Fruit fly (Drosophila melanogaster) whole organism, embryonic: Measurements from ENCODE around the gene Spn28Db.

Source experiments
- B-H1 ChIP-seq: fragments of 200-800 bp; sonication (Bioruptor generic); IDR thresholded peaks from 3 replicates; pipeline ENCODE4 v1.3.6; 2022; ENCODE audit warnings: missing biosample characterization, missing genetic modification characterization
- BEAF-32 ChIP-seq: fragments of 200-800 bp; sonication (Bioruptor generic); optimal IDR thresholded peaks from 3 replicates; lab custom pipeline; 2017; ENCODE audit warnings: missing biosample characterization, missing genetic modification characterization, mild to moderate bottlenecking, moderate library complexity, missing genetic modification reagents
- CG10565 ChIP-seq: fragments of 200-800 bp; sonication (Bioruptor generic); optimal IDR thresholded peaks from 3 replicates; lab custom pipeline; 2016; ENCODE audit warnings: missing biosample characterization, mild to moderate bottlenecking, missing genetic modification characterization
- CG11695 ChIP-seq: fragments of 200-800 bp; sonication (Bioruptor generic); IDR thresholded peaks from 3 replicates; pipeline ENCODE4 v1.3.6; 2022; ENCODE audit warnings: missing biosample characterization, missing genetic modification characterization
- CG13123 ChIP-seq: fragments of 200-800 bp; sonication (Bioruptor generic); optimal IDR thresholded peaks from 2 replicates; lab custom pipeline; 2016; ENCODE audit warnings: missing biosample characterization, missing genetic modification characterization
- CG14014 ChIP-seq: fragments of 200-800 bp; sonication (Bioruptor generic); IDR thresholded peaks from 2 replicates; pipeline ENCODE4 v1.3.6; 2022; ENCODE audit warnings: missing biosample characterization, missing genetic modification characterization
- CG14965 ChIP-seq: fragments of 200-800 bp; sonication (Bioruptor generic); optimal IDR thresholded peaks from 2 replicates; lab custom pipeline; 2016; ENCODE audit warnings: missing biosample characterization, missing genetic modification characterization, borderline replicate concordance
- CG15601 ChIP-seq: fragments of 200-800 bp; sonication (Bioruptor generic); optimal IDR thresholded peaks from 3 replicates; lab custom pipeline; 2019; ENCODE audit warnings: missing biosample characterization, mild to moderate bottlenecking, missing genetic modification characterization, moderate library complexity
- CG17359 ChIP-seq: fragments of 200-800 bp; sonication (Bioruptor generic); optimal IDR thresholded peaks from 3 replicates; lab custom pipeline; 2018; ENCODE audit warnings: missing biosample characterization, mild to moderate bottlenecking, missing genetic modification characterization, moderate library complexity
- CG17361 ChIP-seq: fragments of 200-800 bp; sonication (Bioruptor generic); IDR thresholded peaks from 3 replicates; pipeline ENCODE4 v1.3.6; 2022; ENCODE audit warnings: missing biosample characterization, missing genetic modification characterization
- CG18262 ChIP-seq: fragments of 200-800 bp; optimal IDR thresholded peaks from 3 replicates; lab custom pipeline; 2019; ENCODE audit warnings: missing biosample characterization, mild to moderate bottlenecking, missing genetic modification characterization, moderate library complexity
- CG18599 ChIP-seq: fragments of 200-800 bp; sonication (Bioruptor generic); optimal IDR thresholded peaks from 3 replicates; lab custom pipeline; 2017; ENCODE audit warnings: missing biosample characterization, missing genetic modification characterization, mild to moderate bottlenecking, moderate library complexity, missing genetic modification reagents
- CG2120 ChIP-seq: fragments of 200-800 bp; sonication (Bioruptor generic); optimal IDR thresholded peaks from 3 replicates; lab custom pipeline; 2016; ENCODE audit warnings: missing biosample characterization, missing genetic modification characterization
- CG2129 ChIP-seq: fragments of 200-800 bp; sonication (Bioruptor generic); IDR thresholded peaks from 2 replicates; pipeline ENCODE4 v1.3.6; 2022; ENCODE audit warnings: missing biosample characterization, missing genetic modification characterization; ENCODE audit not compliant: partially characterized antibody
- CG31365 ChIP-seq: fragments of 200-800 bp; sonication (Bioruptor generic); optimal IDR thresholded peaks from 2 replicates; lab custom pipeline; 2018; ENCODE audit warnings: missing biosample characterization, mild to moderate bottlenecking, missing genetic modification characterization
- CG42726 ChIP-seq: fragments of 200-800 bp; sonication (Bioruptor generic); IDR thresholded peaks from 2 replicates; pipeline ENCODE4 v1.3.6; 2022; ENCODE audit warnings: missing biosample characterization, missing genetic modification characterization; ENCODE audit not compliant: partially characterized antibody
- CG6854 ChIP-seq: fragments of 200-800 bp; sonication (Bioruptor generic); optimal IDR thresholded peaks from 3 replicates; lab custom pipeline; 2017; ENCODE audit warnings: missing biosample characterization, mild to moderate bottlenecking, missing genetic modification characterization
- CG7928 ChIP-seq: fragments of 200-800 bp; sonication (Bioruptor generic); optimal IDR thresholded peaks from 2 replicates; lab custom pipeline; 2017; ENCODE audit warnings: missing biosample characterization, mild to moderate bottlenecking, missing genetic modification characterization
- CG8281 ChIP-seq: fragments of 200-800 bp; sonication (Bioruptor generic); optimal IDR thresholded peaks from 2 replicates; lab custom pipeline; 2018; ENCODE audit warnings: missing biosample characterization, mild to moderate bottlenecking, missing genetic modification characterization, moderate library complexity
- CG9876 ChIP-seq: fragments of 200-800 bp; sonication (Bioruptor generic); optimal IDR thresholded peaks from 2 replicates; lab custom pipeline; 2016; ENCODE audit warnings: missing biosample characterization, missing genetic modification characterization
- Dfd ChIP-seq, 2 experiments: fragments of >200 bp; optimal IDR thresholded peaks; 2 replicates each; lab custom pipeline; 2017; ENCODE audit warnings: missing biosample characterization in 2 of 2, missing genetic modification characterization in 2 of 2
- Ets65A ChIP-seq: fragments of 200-800 bp; sonication (Bioruptor generic); peaks from one replicate; lab custom pipeline; 2016; ENCODE audit warnings: missing biosample characterization, missing genetic modification characterization
- Gsc ChIP-seq: fragments of 200-800 bp; sonication (Bioruptor generic); IDR thresholded peaks from 2 replicates; pipeline ENCODE4 v1.3.6; 2022; ENCODE audit warnings: missing biosample characterization, missing genetic modification characterization
- HLH54F ChIP-seq: fragments of 200-800 bp; sonication (Bioruptor generic); optimal IDR thresholded peaks from 3 replicates; lab custom pipeline; 2016; ENCODE audit warnings: missing biosample characterization, missing genetic modification characterization
- Hr3 ChIP-seq: fragments of 200-800 bp; sonication (Bioruptor generic); optimal IDR thresholded peaks from 3 replicates; lab custom pipeline; 2016; ENCODE audit warnings: missing biosample characterization, missing genetic modification characterization
- MESR4 ChIP-seq: fragments of 200-800 bp; sonication (Bioruptor generic); optimal IDR thresholded peaks from 2 replicates; lab custom pipeline; 2018; ENCODE audit warnings: missing biosample characterization, mild to moderate bottlenecking, missing genetic modification characterization, moderate library complexity
- Meics ChIP-seq: fragments of 200-800 bp; sonication (Bioruptor generic); optimal IDR thresholded peaks from 2 replicates; lab custom pipeline; 2017; ENCODE audit warnings: missing biosample characterization, mild to moderate bottlenecking, missing genetic modification characterization
- bsh ChIP-seq, 2 experiments: fragments of 200-800 bp; sonication (Bioruptor generic); optimal IDR thresholded peaks; 2 replicates each; lab custom pipeline; 2017 to 2018; ENCODE audit warnings: mild to moderate bottlenecking in 2 of 2, missing biosample characterization in 2 of 2, missing genetic modification characterization in 2 of 2, moderate library complexity in 1 of 2
- chinmo ChIP-seq: fragments of 200-800 bp; sonication (Bioruptor generic); IDR thresholded peaks from 4 replicates; pipeline ENCODE4 v1.3.6; 2022; ENCODE audit warnings: missing biosample characterization, missing genetic modification characterization; ENCODE audit not compliant: partially characterized antibody
- danr ChIP-seq: fragments of 200-800 bp; sonication (Bioruptor generic); IDR thresholded peaks from 2 replicates; pipeline ENCODE4 v1.3.6; 2022; ENCODE audit warnings: missing biosample characterization, missing genetic modification characterization
- disco-r ChIP-seq: fragments of 200-800 bp; sonication (Bioruptor generic); optimal IDR thresholded peaks from 2 replicates; lab custom pipeline; 2016; ENCODE audit warnings: missing biosample characterization, missing genetic modification characterization
- exex ChIP-seq: fragments of 200-800 bp; sonication (Bioruptor generic); optimal IDR thresholded peaks from 4 replicates; lab custom pipeline; 2018; ENCODE audit warnings: missing biosample characterization, mild to moderate bottlenecking, missing genetic modification characterization, moderate library complexity
- h ChIP-seq: fragments of >200 bp; optimal IDR thresholded peaks from 2 replicates; lab custom pipeline; 2017
- hbn ChIP-seq: fragments of 200-800 bp; sonication (Bioruptor generic); IDR thresholded peaks from 2 replicates; pipeline ENCODE4 v1.3.6; 2022; ENCODE audit warnings: missing biosample characterization, missing genetic modification characterization; ENCODE audit not compliant: partially characterized antibody
- hth ChIP-seq: fragments of >200 bp; optimal IDR thresholded peaks from 2 replicates; lab custom pipeline; 2017; ENCODE audit warnings: inconsistent platforms
- kni ChIP-seq: fragments of 200-800 bp; sonication (Bioruptor generic); optimal IDR thresholded peaks from 3 replicates; lab custom pipeline; 2017; ENCODE audit warnings: mild to moderate bottlenecking, missing biosample characterization, missing genetic modification reagents, missing genetic modification characterization
- lilli ChIP-seq: fragments of 200-800 bp; sonication (Bioruptor generic); optimal IDR thresholded peaks from 3 replicates; lab custom pipeline; 2016; ENCODE audit warnings: missing biosample characterization, missing genetic modification characterization
- mirr ChIP-seq: fragments of 200-800 bp; sonication (Bioruptor generic); optimal IDR thresholded peaks from 3 replicates; lab custom pipeline; 2018; ENCODE audit warnings: missing biosample characterization, mild to moderate bottlenecking, missing genetic modification characterization
- mld ChIP-seq: fragments of 200-800 bp; sonication (Bioruptor generic); IDR thresholded peaks from 3 replicates; pipeline ENCODE4 v1.3.6; 2022; ENCODE audit warnings: missing biosample characterization, missing genetic modification characterization; ENCODE audit not compliant: partially characterized antibody
- phol ChIP-seq: fragments of 200-800 bp; sonication (Bioruptor generic); optimal IDR thresholded peaks from 3 replicates; lab custom pipeline; 2018; ENCODE audit warnings: missing biosample characterization, mild to moderate bottlenecking, missing genetic modification characterization, moderate library complexity
- psq ChIP-seq: fragments of 200-800 bp; sonication (Bioruptor generic); optimal IDR thresholded peaks from 2 replicates; lab custom pipeline; 2017; ENCODE audit warnings: missing biosample characterization, missing genetic modification characterization
- scrt ChIP-seq: fragments of 200-800 bp; sonication (Bioruptor generic); optimal IDR thresholded peaks from 2 replicates; lab custom pipeline; 2018; ENCODE audit warnings: missing biosample characterization, mild to moderate bottlenecking, missing genetic modification characterization, moderate library complexity
- shn ChIP-seq: fragments of 200-800 bp; sonication (Bioruptor generic); optimal IDR thresholded peaks from 3 replicates; lab custom pipeline; 2016; ENCODE audit warnings: missing biosample characterization, missing genetic modification characterization
- sna ChIP-seq: fragments of 200-800 bp; sonication (Bioruptor generic); IDR thresholded peaks from 2 replicates; pipeline ENCODE4 v1.3.6; 2022; ENCODE audit warnings: missing biosample characterization, missing genetic modification characterization; ENCODE audit not compliant: partially characterized antibody
- sqz ChIP-seq: fragments of 200-800 bp; sonication (Bioruptor generic); optimal IDR thresholded peaks from 3 replicates; lab custom pipeline; 2018; ENCODE audit warnings: missing biosample characterization, mild to moderate bottlenecking, missing genetic modification characterization
- stc ChIP-seq: fragments of 200-800 bp; sonication (Bioruptor generic); IDR thresholded peaks from 2 replicates; pipeline ENCODE4 v1.3.6; 2022; ENCODE audit warnings: missing biosample characterization, missing genetic modification characterization
- tap ChIP-seq: fragments of 200-800 bp; optimal IDR thresholded peaks from 3 replicates; lab custom pipeline; 2019; ENCODE audit warnings: missing biosample characterization, mild to moderate bottlenecking, missing genetic modification characterization, moderate library complexity
- ttk ChIP-seq: fragments of 200-800 bp; sonication (Bioruptor generic); IDR thresholded peaks from 2 replicates; pipeline ENCODE4 v2.1.2; 2022; ENCODE audit warnings: missing biosample characterization, missing genetic modification characterization
- tup ChIP-seq: fragments of 200-800 bp; sonication (Bioruptor generic); optimal IDR thresholded peaks from 2 replicates; lab custom pipeline; 2016; ENCODE audit warnings: missing biosample characterization, mild to moderate bottlenecking, missing genetic modification characterization, moderate library complexity
- usp ChIP-seq: fragments of >200 bp; optimal IDR thresholded peaks from 2 replicates; lab custom pipeline; 2017; ENCODE audit warnings: missing biosample characterization, missing genetic modification characterization

Spn28Db gene

dm6 chr2L:7926288-7927061, 36.0 kb upstream of the Spn28Db start (continued):
- no peak for TF ChIP-seq scrt (GFP tag; lab: Kevin White, UChicago)
- TF ChIP-seq mld (GFP tag; lab: Robert Waterston, UW) = no peak
- TF ChIP-seq sna (GFP tag; lab: Robert Waterston, UW) = no peak
- no peak for TF ChIP-seq MESR4 (GFP tag; lab: Kevin White, UChicago)
- TF ChIP-seq CG15601 (tag; lab: Kevin White, UChicago) = no peak
- TF ChIP-seq chinmo = peak; percentile 75; the same call in 1 of the 4 replicates
- TF ChIP-seq CG6854 (GFP tag; lab: Kevin White, UChicago) = no peak
- TF ChIP-seq phol (tag; lab: Kevin White, UChicago) = no peak
- no peak for TF ChIP-seq danr
- no peak for TF ChIP-seq CG14965 (GFP tag; lab: Kevin White, UChicago)
- no peak for TF ChIP-seq CG14014 (GFP tag; lab: Robert Waterston, UW)
- TF ChIP-seq B-H1 (GFP tag; lab: Robert Waterston, UW) = no peak; the same call in 2 of the 3 replicates
- TF ChIP-seq CG17361 (GFP tag; lab: Robert Waterston, UW) = no peak
- no peak for TF ChIP-seq disco-r (GFP tag; lab: Kevin White, UChicago)
- TF ChIP-seq CG10565 = no peak
- TF ChIP-seq CG7928 (GFP tag; lab: Kevin White, UChicago) = no peak
- no peak for TF ChIP-seq CG8281 (tag; lab: Kevin White, UChicago)
- peak; percentile 24 for TF ChIP-seq CG2120 (GFP tag; lab: Kevin White, UChicago)
- no peak for TF ChIP-seq stc
- peak; percentile 78 for TF ChIP-seq mirr (GFP tag; lab: Kevin White, UChicago)
- no peak for TF ChIP-seq kni (GFP tag; lab: Kevin White, UChicago)
- TF ChIP-seq Ets65A (GFP tag; lab: Kevin White, UChicago) = no peak
- peak; percentile 96 for TF ChIP-seq exex (tag; lab: Kevin White, UChicago)
- TF ChIP-seq hbn = no peak
- TF ChIP-seq h (lab: Kevin White, UChicago) = no peak
- TF ChIP-seq psq (GFP tag; lab: Kevin White, UChicago) = no peak
- peak in 1 of 2 experiments; percentile 27 for TF ChIP-seq bsh (GFP tag; optimal IDR thresholded peaks at IDR 0.05; lab: Kevin White, UChicago)
- no peak for TF ChIP-seq tup
- TF ChIP-seq Hr3 = no peak
- TF ChIP-seq CG18599 (GFP tag; lab: Kevin White, UChicago) = peak; percentile 37
- no peak for TF ChIP-seq tap
- TF ChIP-seq Dfd (GFP tag; optimal IDR thresholded peaks at IDR 0.05; lab: Kevin White, UChicago) = no peak
- no peak for TF ChIP-seq shn (GFP tag; lab: Kevin White, UChicago)
- no peak for TF ChIP-seq CG42726 (GFP tag; lab: Robert Waterston, UW)
- TF ChIP-seq HLH54F (GFP tag; lab: Kevin White, UChicago) = no peak
- TF ChIP-seq CG17359 (tag; lab: Kevin White, UChicago) = peak; percentile 68
- no peak for TF ChIP-seq hth (lab: Kevin White, UChicago)
- no peak for TF ChIP-seq usp (GFP tag; lab: Kevin White, UChicago)
- TF ChIP-seq CG13123 = no peak
- no peak for TF ChIP-seq ttk (GFP tag; lab: Robert Waterston, UW)
- TF ChIP-seq BEAF-32 = no peak
- no peak for TF ChIP-seq CG9876 (GFP tag; lab: Kevin White, UChicago)
- TF ChIP-seq Gsc (GFP tag; lab: Robert Waterston, UW) = no peak
- TF ChIP-seq Meics = peak; percentile 12
- TF ChIP-seq CG18262 (tag; lab: Kevin White, UChicago) = no peak
- no peak for TF ChIP-seq CG31365 (tag; lab: Kevin White, UChicago)
- no peak for TF ChIP-seq lilli (GFP tag; lab: Kevin White, UChicago)
- no peak for TF ChIP-seq CG2129 (GFP tag; lab: Robert Waterston, UW)
- TF ChIP-seq CG11695 (GFP tag; lab: Robert Waterston, UW) = no peak
- peak; percentile 42 for TF ChIP-seq sqz
